Worm (Caenorhabditis elegans): ENCODE measurements around the gene cyp-35A1.

- TF ChIP-seq mdl-1 (tag; optimal IDR thresholded peaks at IDR 0.05) (no peak), ces-1 (GFP tag; optimal IDR thresholded peaks at IDR 0.05) (no peak), aly-2 (tag; optimal IDR thresholded peaks at IDR 0.05) (no peak), mab-9 (GFP tag; IDR thresholded peaks at IDR 0.05) (no peak), nhr-76 (tag; optimal IDR thresholded peaks at IDR 0.05) (no peak), lin-39 (tag; optimal IDR thresholded peaks at IDR 0.05) (no peak), zag-1 (tag; optimal IDR thresholded peaks at IDR 0.05) (no peak), nhr-237 (tag; optimal IDR thresholded peaks at IDR 0.05) (no peak), sptf-1 (tag; optimal IDR thresholded peaks at IDR 0.05) (no peak), ceh-82 (tag; optimal IDR thresholded peaks at IDR 0.05) (no peak), unc-62 (GFP tag; optimal IDR thresholded peaks at IDR 0.05) (no peak), grh-1 (GFP tag; IDR thresholded peaks at IDR 0.05) (no peak), fos-1 (tag; optimal IDR thresholded peaks at IDR 0.05) (no peak), tbx-2 (tag; optimal IDR thresholded peaks at IDR 0.05) (no peak)
Measured at ce11 chrV:7353602-7354001, 8.0 kb downstream of the cyp-35A1 start.

All from whole organism, L1 larva.